Fruit fly (Drosophila melanogaster): ENCODE data around the gene CG3939.

dm6 chrX:3173072-3173471, 1.7 kb upstream of the CG3939 start, which contains the start of gene CG18508:
- TF ChIP-seq psq (optimal IDR thresholded peaks at IDR 0.05) (no peak), h (optimal IDR thresholded peaks at IDR 0.05) (no peak), insv (optimal IDR thresholded peaks at IDR 0.05) (no peak)

All from Kc167 (cell line).